Fruit fly (Drosophila melanogaster) whole organism, embryonic: ENCODE results near the gene holn1.
A peak's percentile ranks its signal among the peaks of the same experiment; 100 is the strongest.

Experiments used
- BEAF-32 ChIP-seq: fragments of 200-800 bp; sonication (Bioruptor generic); optimal IDR thresholded peaks from 3 replicates; lab custom pipeline; 2017; ENCODE audit warnings: missing biosample characterization, missing genetic modification characterization, mild to moderate bottlenecking, moderate library complexity, missing genetic modification reagents
- CG10321 ChIP-seq: fragments of 200-800 bp; sonication (Bioruptor generic); IDR thresholded peaks from 2 replicates; pipeline ENCODE4 v1.3.6; 2022; ENCODE audit warnings: missing biosample characterization, missing genetic modification characterization
- CG10654 ChIP-seq: fragments of 200-800 bp; sonication (Bioruptor generic); optimal IDR thresholded peaks from 2 replicates; lab custom pipeline; 2016; ENCODE audit warnings: missing biosample characterization, missing genetic modification characterization
- CG12219 ChIP-seq: fragments of 200-800 bp; sonication (Bioruptor generic); optimal IDR thresholded peaks from 3 replicates; lab custom pipeline; 2018; ENCODE audit warnings: missing biosample characterization, mild to moderate bottlenecking, missing genetic modification characterization
- CG13296 ChIP-seq: fragments of 200-800 bp; sonication (Bioruptor generic); optimal IDR thresholded peaks from 3 replicates; lab custom pipeline; 2018; ENCODE audit warnings: missing biosample characterization, mild to moderate bottlenecking, missing genetic modification characterization
- CG14860 ChIP-seq: fragments of 200-800 bp; sonication (Bioruptor generic); IDR thresholded peaks from 3 replicates; pipeline ENCODE4 v1.3.6; 2022; ENCODE audit warnings: missing biosample characterization, missing genetic modification characterization; ENCODE audit not compliant: partially characterized antibody
- CG1603 ChIP-seq: fragments of 200-800 bp; sonication (Bioruptor generic); optimal IDR thresholded peaks from 2 replicates; lab custom pipeline; 2019; ENCODE audit warnings: missing biosample characterization, mild to moderate bottlenecking, missing genetic modification characterization, moderate library complexity
- CG17612 ChIP-seq: fragments of 200-800 bp; sonication (Bioruptor generic); IDR thresholded peaks from 2 replicates; pipeline ENCODE4 v1.3.6; 2022; ENCODE audit warnings: missing biosample characterization, missing genetic modification characterization
- CG30431 ChIP-seq: fragments of 200-800 bp; sonication (Bioruptor generic); optimal IDR thresholded peaks from 2 replicates; lab custom pipeline; 2017; ENCODE audit warnings: missing biosample characterization, missing genetic modification characterization
- CG31441 ChIP-seq: fragments of 200-800 bp; sonication (Bioruptor generic); IDR thresholded peaks from 2 replicates; pipeline ENCODE4 v1.3.6; 2022; ENCODE audit warnings: missing biosample characterization, missing genetic modification characterization
- CG3163 ChIP-seq: fragments of 200-800 bp; sonication (Bioruptor generic); optimal IDR thresholded peaks from 3 replicates; lab custom pipeline; 2016; ENCODE audit warnings: missing biosample characterization, missing genetic modification characterization
- CG42726 ChIP-seq: fragments of 200-800 bp; sonication (Bioruptor generic); IDR thresholded peaks from 2 replicates; pipeline ENCODE4 v1.3.6; 2022; ENCODE audit warnings: missing biosample characterization, missing genetic modification characterization; ENCODE audit not compliant: partially characterized antibody
- CG6683 ChIP-seq: fragments of 200-800 bp; sonication (Bioruptor generic); optimal IDR thresholded peaks from 2 replicates; lab custom pipeline; 2017; ENCODE audit warnings: missing biosample characterization, mild to moderate bottlenecking, missing genetic modification characterization, missing genetic modification reagents
- CG7372 ChIP-seq: fragments of 200-800 bp; sonication (Bioruptor generic); IDR thresholded peaks from 2 replicates; pipeline ENCODE4 v1.3.6; 2022; ENCODE audit warnings: missing biosample characterization, missing genetic modification characterization
- CG9437 ChIP-seq: fragments of 200-800 bp; sonication (Bioruptor generic); optimal IDR thresholded peaks from 2 replicates; lab custom pipeline; 2018; ENCODE audit warnings: missing biosample characterization, mild to moderate bottlenecking, missing genetic modification characterization
- CG9876 ChIP-seq: fragments of 200-800 bp; sonication (Bioruptor generic); optimal IDR thresholded peaks from 2 replicates; lab custom pipeline; 2016; ENCODE audit warnings: missing biosample characterization, missing genetic modification characterization
- CkIIα-i1 ChIP-seq: fragments of 200-800 bp; sonication (Bioruptor generic); IDR thresholded peaks from 2 replicates; pipeline ENCODE4 v1.3.6; 2022; ENCODE audit warnings: missing biosample characterization, missing genetic modification characterization
- Dll ChIP-seq: fragments of 200-800 bp; sonication (Bioruptor generic); IDR thresholded peaks from 4 replicates; pipeline ENCODE4 v1.3.6; 2022; ENCODE audit warnings: missing biosample characterization, missing genetic modification characterization; ENCODE audit not compliant: partially characterized antibody
- Dref ChIP-seq: fragments of 200-800 bp; sonication (Bioruptor generic); IDR thresholded peaks from 2 replicates; pipeline ENCODE4 v1.3.6; 2022; ENCODE audit warnings: missing biosample characterization, missing genetic modification characterization
- HHEX ChIP-seq: fragments of 200-800 bp; sonication (Bioruptor generic); optimal IDR thresholded peaks from 3 replicates; lab custom pipeline; 2017; ENCODE audit warnings: missing biosample characterization, mild to moderate bottlenecking, missing genetic modification characterization, missing genetic modification reagents
- Hand ChIP-seq: fragments of 200-800 bp; sonication (Bioruptor generic); optimal IDR thresholded peaks from 2 replicates; lab custom pipeline; 2017; ENCODE audit warnings: mild to moderate bottlenecking, missing biosample characterization, missing genetic modification reagents, missing genetic modification characterization
- Max ChIP-seq: fragments of 200-800 bp; sonication (Bioruptor generic); optimal IDR thresholded peaks from 2 replicates; lab custom pipeline; 2016; ENCODE audit warnings: missing biosample characterization, mild to moderate bottlenecking, missing genetic modification characterization
- Sry-δ ChIP-seq: fragments of 200-800 bp; sonication (Bioruptor generic); optimal IDR thresholded peaks from 2 replicates; lab custom pipeline; 2016; ENCODE audit warnings: missing biosample characterization, missing genetic modification characterization
- YL-1 ChIP-seq: fragments of 200-800 bp; sonication (Bioruptor generic); optimal IDR thresholded peaks from 3 replicates; lab custom pipeline; 2017; ENCODE audit warnings: missing biosample characterization, mild to moderate bottlenecking, missing genetic modification characterization
- amos ChIP-seq: fragments of 200-800 bp; sonication (Bioruptor generic); IDR thresholded peaks from 2 replicates; pipeline ENCODE4 v1.3.6; 2022; ENCODE audit warnings: missing biosample characterization, missing genetic modification characterization; ENCODE audit not compliant: partially characterized antibody
- ato ChIP-seq: fragments of 200-800 bp; sonication (Bioruptor generic); IDR thresholded peaks from 2 replicates; pipeline ENCODE4 v1.3.6; 2022; ENCODE audit warnings: missing biosample characterization, missing genetic modification characterization; ENCODE audit not compliant: partially characterized antibody
- bab2 ChIP-seq: fragments of 200-800 bp; sonication (Bioruptor generic); optimal IDR thresholded peaks from 2 replicates; lab custom pipeline; 2016; ENCODE audit warnings: missing biosample characterization, missing genetic modification characterization
- bbx ChIP-seq: fragments of 200-800 bp; sonication (Bioruptor generic); IDR thresholded peaks from 2 replicates; pipeline ENCODE4 v1.3.6; 2022; ENCODE audit warnings: missing biosample characterization, missing genetic modification characterization; ENCODE audit not compliant: partially characterized antibody
- cato ChIP-seq: fragments of 200-800 bp; sonication (Bioruptor generic); optimal IDR thresholded peaks from 2 replicates; lab custom pipeline; 2016; ENCODE audit warnings: missing biosample characterization, missing genetic modification characterization, borderline replicate concordance
- chinmo ChIP-seq: fragments of 200-800 bp; sonication (Bioruptor generic); IDR thresholded peaks from 4 replicates; pipeline ENCODE4 v1.3.6; 2022; ENCODE audit warnings: missing biosample characterization, missing genetic modification characterization; ENCODE audit not compliant: partially characterized antibody
- hb ChIP-seq: fragments of 200-800 bp; sonication (Bioruptor generic); IDR thresholded peaks from 3 replicates; pipeline ENCODE4 v1.3.6; 2022; ENCODE audit warnings: missing biosample characterization, missing genetic modification characterization; ENCODE audit not compliant: partially characterized antibody
- inv ChIP-seq: fragments of 200-800 bp; sonication (Bioruptor generic); IDR thresholded peaks from 2 replicates; pipeline ENCODE4 v1.3.6; 2022; ENCODE audit warnings: missing biosample characterization, missing genetic modification characterization; ENCODE audit not compliant: partially characterized antibody
- knrl ChIP-seq: fragments of 200-800 bp; sonication (Bioruptor generic); IDR thresholded peaks from 3 replicates; pipeline ENCODE4 v1.3.6; 2022; ENCODE audit warnings: missing biosample characterization, missing genetic modification characterization; ENCODE audit not compliant: partially characterized antibody
- lbe ChIP-seq: fragments of 200-800 bp; sonication (Bioruptor generic); optimal IDR thresholded peaks from 2 replicates; lab custom pipeline; 2016; ENCODE audit warnings: missing biosample characterization, mild to moderate bottlenecking, missing genetic modification characterization
- nau ChIP-seq: fragments of 200-800 bp; sonication (Bioruptor generic); optimal IDR thresholded peaks from 3 replicates; lab custom pipeline; 2017; ENCODE audit warnings: missing biosample characterization, mild to moderate bottlenecking, missing genetic modification characterization, missing genetic modification reagents
- pnt ChIP-seq: fragments of 200-800 bp; sonication (Bioruptor generic); optimal IDR thresholded peaks from 3 replicates; lab custom pipeline; 2016; ENCODE audit warnings: missing biosample characterization, missing genetic modification characterization
- pzg ChIP-seq: fragments of 200-800 bp; sonication (Bioruptor generic); optimal IDR thresholded peaks from 3 replicates; lab custom pipeline; 2018; ENCODE audit warnings: missing biosample characterization, mild to moderate bottlenecking, missing genetic modification characterization, moderate library complexity
- ranshi ChIP-seq: fragments of 200-800 bp; sonication (Bioruptor generic); IDR thresholded peaks from 2 replicates; pipeline ENCODE4 v1.3.6; 2022; ENCODE audit warnings: missing biosample characterization, missing genetic modification characterization
- rib ChIP-seq: fragments of 200-800 bp; sonication (Bioruptor generic); IDR thresholded peaks from 2 replicates; pipeline ENCODE4 v1.3.6; 2022; ENCODE audit warnings: missing biosample characterization, missing genetic modification characterization
- sc ChIP-seq, 3 experiments: fragments of >200 bp in 2 of 3; fragments of 200-800 bp in 1 of 3; sonication (Bioruptor generic) in 1 of 3; optimal IDR thresholded peaks; 2 replicates in 2 of 3; 3 replicates in 1 of 3; lab custom pipeline; 2017; ENCODE audit warnings: mild to moderate bottlenecking in 1 of 3, missing biosample characterization in 1 of 3, missing genetic modification characterization in 1 of 3, missing genetic modification reagents in 1 of 3
- sima ChIP-seq: fragments of 200-800 bp; sonication (Bioruptor generic); optimal IDR thresholded peaks from 2 replicates; lab custom pipeline; 2016; ENCODE audit warnings: missing biosample characterization, missing genetic modification characterization
- sisA ChIP-seq: fragments of 200-800 bp; sonication (Bioruptor generic); IDR thresholded peaks from 2 replicates; pipeline ENCODE4 v1.3.6; 2022; ENCODE audit warnings: missing biosample characterization, missing genetic modification characterization
- ssp ChIP-seq: fragments of 200-800 bp; sonication (Bioruptor generic); IDR thresholded peaks from 2 replicates; pipeline ENCODE4 v1.3.6; 2022; ENCODE audit warnings: missing biosample characterization, missing genetic modification characterization
- toy ChIP-seq: fragments of 200-800 bp; sonication (Bioruptor generic); IDR thresholded peaks from 2 replicates; pipeline ENCODE4 v1.3.6; 2022; ENCODE audit warnings: missing biosample characterization, missing genetic modification characterization
- trem ChIP-seq: fragments of 200-800 bp; optimal IDR thresholded peaks from 3 replicates; lab custom pipeline; 2019; ENCODE audit warnings: missing biosample characterization, mild to moderate bottlenecking, missing genetic modification characterization, moderate library complexity
- vfl ChIP-seq: fragments of 200-800 bp; sonication (Bioruptor generic); optimal IDR thresholded peaks from 2 replicates; lab custom pipeline; 2016; ENCODE audit warnings: missing biosample characterization, missing genetic modification characterization
- zf30C ChIP-seq: fragments of 200-800 bp; sonication (Bioruptor generic); optimal IDR thresholded peaks from 3 replicates; lab custom pipeline; 2018; ENCODE audit warnings: missing biosample characterization, mild to moderate bottlenecking, missing genetic modification characterization

Gene holn1

DNA sequence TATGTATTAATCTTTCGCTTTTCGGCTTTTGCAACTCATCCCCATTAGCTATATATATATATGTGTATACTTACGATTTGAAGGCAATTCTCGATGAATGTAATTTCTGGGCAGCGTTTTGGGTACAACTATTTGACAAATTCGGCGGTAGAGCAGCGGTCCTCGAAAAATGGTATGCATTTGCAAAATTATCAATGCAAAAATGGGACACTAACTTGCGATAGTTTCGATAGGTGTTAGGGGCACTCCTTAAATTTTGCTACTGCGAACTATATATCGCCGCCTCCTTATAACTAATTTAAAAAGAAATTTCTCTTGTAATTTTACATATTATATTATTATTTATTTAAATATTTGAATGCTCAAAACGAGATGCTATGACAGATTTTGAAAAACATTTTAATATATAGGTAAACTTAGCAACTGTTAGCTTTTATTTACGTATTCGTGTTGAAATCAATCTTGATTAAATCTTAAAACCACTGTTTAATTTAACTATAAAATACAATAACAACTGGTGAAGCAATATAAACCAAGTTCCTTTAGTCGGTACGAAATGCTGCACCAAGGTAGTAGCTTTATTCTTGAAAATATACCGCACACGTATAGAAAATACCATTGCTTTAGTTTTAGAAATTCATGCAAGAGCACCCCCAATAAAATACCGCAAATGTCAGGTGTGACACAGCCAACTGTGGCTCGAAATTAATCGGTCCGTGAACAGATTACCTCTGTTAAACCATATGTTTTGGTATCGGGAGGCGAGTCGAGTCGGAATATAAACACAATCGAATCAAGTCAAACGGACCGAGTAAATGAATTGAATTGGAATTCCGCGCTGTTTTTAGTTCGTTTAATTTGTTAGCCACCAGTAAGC, 22.3 kb upstream of the holn1 start, which contains the start of the genes CG5355 and Klp31E (continued):
- peak; percentile 74 for TF ChIP-seq ssp (GFP tag; lab: Robert Waterston, UW)
- peak; percentile 26 for TF ChIP-seq CG30431 (GFP tag; lab: Kevin White, UChicago)
- peak; percentile 76 for TF ChIP-seq bbx (GFP tag; lab: Robert Waterston, UW)
- no peak for TF ChIP-seq CG17612 (GFP tag; lab: Robert Waterston, UW)
- TF ChIP-seq inv = peak; percentile 57
- peak; percentile 61 for TF ChIP-seq CG10654 (GFP tag; lab: Kevin White, UChicago)
- no peak for TF ChIP-seq lbe
- peak; percentile 49 for TF ChIP-seq cato (GFP tag; lab: Kevin White, UChicago)
- TF ChIP-seq nau (GFP tag; lab: Kevin White, UChicago) = no peak
- TF ChIP-seq CG31441 (GFP tag; lab: Robert Waterston, UW) = no peak
- peak; percentile 5 for TF ChIP-seq pnt
- no peak for TF ChIP-seq CkIIα-i1
- TF ChIP-seq sisA (GFP tag; lab: Robert Waterston, UW) = no peak
- TF ChIP-seq CG12219 (GFP tag; lab: Kevin White, UChicago) = peak; percentile 40
- no peak for TF ChIP-seq CG9876 (GFP tag; lab: Kevin White, UChicago)
- TF ChIP-seq CG13296 (GFP tag; lab: Kevin White, UChicago) = peak; percentile 61
- no peak for TF ChIP-seq CG6683 (GFP tag; lab: Kevin White, UChicago)
- no peak for TF ChIP-seq Hand
- no peak for TF ChIP-seq CG42726
- TF ChIP-seq CG7372 (GFP tag; lab: Robert Waterston, UW) = no peak
- no peak for TF ChIP-seq zf30C
- no peak for TF ChIP-seq CG10321 (GFP tag; lab: Robert Waterston, UW)
- TF ChIP-seq CG9437 (GFP tag; lab: Kevin White, UChicago) = peak; percentile 78
- peak; percentile 15 for TF ChIP-seq vfl
- TF ChIP-seq sc (optimal IDR thresholded peaks at IDR 0.05; lab: Kevin White, UChicago) = no peak
- TF ChIP-seq sc (GFP tag; optimal IDR thresholded peaks at IDR 0.05; lab: Kevin White, UChicago) = peak; percentile 67
- TF ChIP-seq bab2 (GFP tag; lab: Kevin White, UChicago) = peak; percentile 56
- TF ChIP-seq rib (GFP tag; lab: Robert Waterston, UW) = peak; percentile 40; the same call in 1 of the 2 replicates

DNA sequence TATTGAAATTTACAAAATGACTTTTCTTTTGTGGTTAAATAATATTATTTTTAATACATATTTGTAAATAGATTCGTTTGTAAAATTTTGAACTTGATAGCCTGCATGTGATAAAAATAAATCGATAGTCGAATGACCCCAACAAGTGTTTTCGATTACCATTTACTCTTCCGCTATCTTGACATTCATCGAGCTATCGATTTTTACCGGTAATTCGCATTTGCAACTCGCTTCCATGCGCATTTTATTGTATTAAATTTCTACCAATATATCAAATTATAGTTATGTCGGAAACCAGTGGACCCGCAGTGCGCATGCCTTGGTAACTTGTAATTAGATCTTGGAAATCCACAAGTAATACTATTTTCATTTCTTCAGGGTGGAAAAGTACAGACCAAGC, 16.8 kb upstream of the holn1 start, which contains the start of gene RfC3:
Gene RfC3, plus strand, starts transcription at position 210 of the 400 bp plus-strand sequence.
- TF ChIP-seq HHEX (GFP tag; lab: Kevin White, UChicago) = no peak
- TF ChIP-seq CG1603 (tag; lab: Kevin White, UChicago) = peak; percentile 99
- no peak for TF ChIP-seq toy (GFP tag; lab: Robert Waterston, UW)
- peak; percentile 80 for TF ChIP-seq hb
- peak; percentile 31 for TF ChIP-seq Sry-δ (GFP tag; lab: Kevin White, UChicago)
- peak; percentile 95 for TF ChIP-seq bbx (GFP tag; lab: Robert Waterston, UW)
- TF ChIP-seq CG14860 = peak; percentile 91
- peak; percentile 94 for TF ChIP-seq ato (GFP tag; lab: Robert Waterston, UW)
- 0 out of 2 replicates have a peak, but pooled peaks have one; percentile 11 for TF ChIP-seq rib (GFP tag; lab: Robert Waterston, UW)
- peak; percentile 61 for TF ChIP-seq BEAF-32 (GFP tag; lab: Kevin White, UChicago)
- TF ChIP-seq sima (GFP tag; lab: Kevin White, UChicago) = no peak
- peak; percentile 84; the same call in 1 of the 4 replicates for TF ChIP-seq chinmo
- TF ChIP-seq YL-1 (GFP tag; lab: Kevin White, UChicago) = peak; percentile 38
- peak; percentile 85 for TF ChIP-seq Dll (GFP tag; lab: Robert Waterston, UW)
- peak; percentile 76; the same call in 1 of the 2 replicates for TF ChIP-seq amos (GFP tag; lab: Robert Waterston, UW)
- no peak for TF ChIP-seq CG3163 (GFP tag; lab: Kevin White, UChicago)
- peak; percentile 55 for TF ChIP-seq trem
- peak; percentile 95 for TF ChIP-seq Dref (GFP tag; lab: Robert Waterston, UW)
- no peak for TF ChIP-seq ranshi (GFP tag; lab: Robert Waterston, UW)
- TF ChIP-seq Max (GFP tag; lab: Kevin White, UChicago) = peak; percentile 28
- TF ChIP-seq knrl (GFP tag; lab: Robert Waterston, UW) = peak; percentile 59; the same call in 2 of the 3 replicates
- TF ChIP-seq pzg (GFP tag; lab: Kevin White, UChicago) = peak; percentile 64
